Fruit fly (Drosophila melanogaster): ENCODE results near the gene Jon65Aiv.

- no peak for TF ChIP-seq CG2116 (GFP tag; optimal IDR thresholded peaks at IDR 0.05)
- TF ChIP-seq en (GFP tag; optimal IDR thresholded peaks at IDR 0.05) = no peak
- no peak for TF ChIP-seq ash1 (GFP tag; optimal IDR thresholded peaks at IDR 0.05)
- no peak for TF ChIP-seq ind (GFP tag; optimal IDR thresholded peaks at IDR 0.05)
- no peak for TF ChIP-seq MTF-1 (GFP tag; optimal IDR thresholded peaks at IDR 0.05; ENCODE audit: borderline replicate concordance)
- no peak for TF ChIP-seq CG12744 (GFP tag; optimal IDR thresholded peaks at IDR 0.05)
- TF ChIP-seq lov (optimal IDR thresholded peaks at IDR 0.05) = no peak
- TF ChIP-seq lov (GFP tag; IDR thresholded peaks at IDR 0.05) = no peak
- no peak for TF ChIP-seq CG11398 (GFP tag; optimal IDR thresholded peaks at IDR 0.05)
- no peak for TF ChIP-seq emc (GFP tag; optimal IDR thresholded peaks at IDR 0.05)
- no peak for TF ChIP-seq vvl (GFP tag; IDR thresholded peaks at IDR 0.05)
- TF ChIP-seq dysf (GFP tag; IDR thresholded peaks at IDR 0.05) = no peak
- TF ChIP-seq CG6765 (GFP tag; optimal IDR thresholded peaks at IDR 0.05) = no peak
- TF ChIP-seq jigr1 (GFP tag; IDR thresholded peaks at IDR 0.05) = no peak
- TF ChIP-seq CG14050 (GFP tag; IDR thresholded peaks at IDR 0.05) = no peak
These were observed 42.0 kb upstream of the Jon65Aiv start, which contains the start of gene PVRAP for dm6 chr3L:5996936-5997335.
